Worm (Caenorhabditis elegans) whole organism, midembryonic: ENCODE results near the gene lipl-7.

Source experiments
- flt-1 ChIP-seq: fragments of 200-800 bp; sonication (Bioruptor generic); IDR thresholded peaks from 2 replicates; pipeline ENCODE4 v1.3.6; 2022; ENCODE audit warnings: missing genetic modification characterization, missing compliant biosample characterization
- ref-1 ChIP-seq: fragments of 200-800 bp; sonication (Bioruptor generic); conservative IDR thresholded peaks from 2 replicates; pipeline ENCODE4 v1.3.6; 2022; ENCODE audit warnings: missing genetic modification reagents, missing genetic modification characterization, missing compliant biosample characterization

ce11 chrIV:10219208-10219607 is 22.4 kb downstream of the lipl-7 start, which contains the start of gene qns-1:
- TF ChIP-seq ref-1, result no peak
- TF ChIP-seq flt-1, result no peak
